Worm (Caenorhabditis elegans) whole organism, L2 larva: ENCODE results near the gene sox-3.

ENCODE experiments used
- R02D3.7 ChIP-seq: fragments of 150-350 bp; optimal IDR thresholded peaks from 2 replicates; lab custom pipeline; 2014; ENCODE audit warnings: missing biosample characterization, missing genetic modification characterization
- dmd-4 ChIP-seq: sonication (generic microtip); optimal IDR thresholded peaks from 2 replicates; lab custom pipeline; 2017; ENCODE audit warnings: missing biosample characterization, missing genetic modification characterization
- skn-1 ChIP-seq: sonication (generic microtip); optimal IDR thresholded peaks from 2 replicates; lab custom pipeline; 2017; ENCODE audit warnings: missing biosample characterization, missing genetic modification characterization

DNA sequence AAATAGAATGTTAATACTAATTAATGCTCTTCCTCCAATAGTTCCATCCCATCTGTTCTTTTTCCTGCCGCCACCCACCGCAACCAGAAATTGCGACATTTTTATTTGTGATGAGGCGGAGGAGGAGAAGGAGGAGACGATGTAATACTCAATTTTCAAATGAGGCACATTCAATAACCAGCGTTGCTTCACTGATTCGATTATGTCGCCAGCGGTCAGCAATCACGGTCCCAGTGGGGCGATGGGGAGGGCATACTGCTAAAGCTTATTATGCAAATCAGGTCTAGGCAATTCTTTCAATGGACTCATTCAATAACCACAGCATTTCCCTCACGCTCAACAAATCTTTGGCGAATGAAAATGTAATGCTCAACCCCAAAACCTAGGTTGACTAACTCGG lies 43.6 kb downstream of the sox-3 start:
- TF ChIP-seq R02D3.7 (no peak), dmd-4 (tag; lab: Kevin White, UChicago) (no peak), skn-1 (no peak)
